Fruit fly (Drosophila melanogaster) whole organism, embryonic: Measurements from ENCODE around the gene PAN3.

ENCODE experiments used
- Antp ChIP-seq: fragments of 200-800 bp; sonication (Bioruptor generic); optimal IDR thresholded peaks from 3 replicates; lab custom pipeline; 2016; ENCODE audit warnings: missing biosample characterization, missing genetic modification characterization
- Asciz ChIP-seq: fragments of 200-800 bp; sonication (Bioruptor generic); optimal IDR thresholded peaks from 2 replicates; lab custom pipeline; 2017; ENCODE audit warnings: missing biosample characterization, mild to moderate bottlenecking, missing genetic modification characterization, missing genetic modification reagents
- CG10979 ChIP-seq: fragments of 200-800 bp; sonication (Bioruptor generic); optimal IDR thresholded peaks from 2 replicates; lab custom pipeline; 2018; ENCODE audit warnings: missing biosample characterization, mild to moderate bottlenecking, missing genetic modification characterization, moderate library complexity
- CG11695 ChIP-seq: fragments of 200-800 bp; sonication (Bioruptor generic); IDR thresholded peaks from 3 replicates; pipeline ENCODE4 v1.3.6; 2022; ENCODE audit warnings: missing biosample characterization, missing genetic modification characterization
- CG12391 ChIP-seq: fragments of 200-800 bp; sonication (Bioruptor generic); optimal IDR thresholded peaks from 3 replicates; lab custom pipeline; 2018; ENCODE audit warnings: missing biosample characterization, mild to moderate bottlenecking, missing genetic modification characterization, moderate library complexity
- CG15514 ChIP-seq: fragments of 200-800 bp; sonication (Bioruptor generic); optimal IDR thresholded peaks from 3 replicates; lab custom pipeline; 2017; ENCODE audit warnings: missing biosample characterization, missing genetic modification characterization, mild to moderate bottlenecking, moderate library complexity, missing genetic modification reagents
- CG1603 ChIP-seq: fragments of 200-800 bp; sonication (Bioruptor generic); optimal IDR thresholded peaks from 2 replicates; lab custom pipeline; 2019; ENCODE audit warnings: missing biosample characterization, mild to moderate bottlenecking, missing genetic modification characterization, moderate library complexity
- CG2129 ChIP-seq: fragments of 200-800 bp; sonication (Bioruptor generic); IDR thresholded peaks from 2 replicates; pipeline ENCODE4 v1.3.6; 2022; ENCODE audit warnings: missing biosample characterization, missing genetic modification characterization; ENCODE audit not compliant: partially characterized antibody
- CG2199 ChIP-seq: fragments of 200-800 bp; sonication (Bioruptor generic); IDR thresholded peaks from 3 replicates; pipeline ENCODE4 v1.3.6; 2022; ENCODE audit warnings: missing biosample characterization, missing genetic modification characterization
- CG32767 ChIP-seq: fragments of 200-800 bp; sonication (Bioruptor generic); IDR thresholded peaks from 2 replicates; pipeline ENCODE4 v1.3.6; 2022; ENCODE audit warnings: missing biosample characterization, missing genetic modification characterization
- CG6683 ChIP-seq: fragments of 200-800 bp; sonication (Bioruptor generic); optimal IDR thresholded peaks from 2 replicates; lab custom pipeline; 2017; ENCODE audit warnings: missing biosample characterization, mild to moderate bottlenecking, missing genetic modification characterization, missing genetic modification reagents
- CG6791 ChIP-seq: fragments of 200-800 bp; sonication (Bioruptor generic); IDR thresholded peaks from 3 replicates; pipeline ENCODE4 v1.3.6; 2022; ENCODE audit warnings: missing biosample characterization, missing genetic modification characterization; ENCODE audit not compliant: partially characterized antibody
- CG7357 ChIP-seq: fragments of 200-800 bp; sonication (Bioruptor generic); IDR thresholded peaks from 3 replicates; pipeline ENCODE4 v1.3.6; 2022; ENCODE audit warnings: missing biosample characterization, missing genetic modification characterization
- CHES-1-like ChIP-seq: fragments of 200-800 bp; sonication (Bioruptor generic); optimal IDR thresholded peaks from 2 replicates; lab custom pipeline; 2016; ENCODE audit warnings: missing biosample characterization, missing genetic modification characterization
- CrebB ChIP-seq: fragments of 200-800 bp; sonication (Bioruptor generic); optimal IDR thresholded peaks from 3 replicates; lab custom pipeline; 2018; ENCODE audit warnings: missing biosample characterization, mild to moderate bottlenecking, missing genetic modification characterization
- D19B ChIP-seq: fragments of 200-800 bp; sonication (Bioruptor generic); optimal IDR thresholded peaks from 2 replicates; lab custom pipeline; 2017; ENCODE audit warnings: missing biosample characterization, mild to moderate bottlenecking, missing genetic modification characterization
- Dfd ChIP-seq, 2 experiments: fragments of >200 bp; optimal IDR thresholded peaks; 2 replicates each; lab custom pipeline; 2017; ENCODE audit warnings: missing biosample characterization in 2 of 2, missing genetic modification characterization in 2 of 2
- Dp ChIP-seq: fragments of 200-800 bp; sonication (Bioruptor generic); optimal IDR thresholded peaks from 2 replicates; lab custom pipeline; 2018; ENCODE audit warnings: missing biosample characterization, mild to moderate bottlenecking, missing genetic modification characterization, moderate library complexity
- Fer3 ChIP-seq: fragments of 200-800 bp; sonication (Bioruptor generic); optimal IDR thresholded peaks from 2 replicates; lab custom pipeline; 2018; ENCODE audit warnings: missing biosample characterization, mild to moderate bottlenecking, missing genetic modification characterization, moderate library complexity
- HLHmδ ChIP-seq: fragments of 200-800 bp; sonication (Bioruptor generic); optimal IDR thresholded peaks from 2 replicates; lab custom pipeline; 2018; ENCODE audit warnings: missing biosample characterization, mild to moderate bottlenecking, missing genetic modification characterization, moderate library complexity
- Lim3 ChIP-seq: fragments of 200-800 bp; sonication (Bioruptor generic); IDR thresholded peaks from 2 replicates; pipeline ENCODE4 v1.3.6; 2022; ENCODE audit warnings: missing biosample characterization, missing genetic modification characterization
- MBD-R2 ChIP-seq: fragments of 200-800 bp; sonication (Bioruptor generic); IDR thresholded peaks from 2 replicates; pipeline ENCODE4 v1.3.6; 2022; ENCODE audit warnings: missing biosample characterization, missing genetic modification characterization
- Myb ChIP-seq: fragments of 200-800 bp; sonication (Bioruptor generic); optimal IDR thresholded peaks from 2 replicates; lab custom pipeline; 2016; ENCODE audit warnings: missing biosample characterization, missing genetic modification characterization
- Neu2 ChIP-seq: fragments of 200-800 bp; sonication (Bioruptor generic); optimal IDR thresholded peaks from 3 replicates; lab custom pipeline; 2016; ENCODE audit warnings: missing biosample characterization, missing genetic modification characterization, borderline replicate concordance
- Oaz ChIP-seq: fragments of 200-800 bp; sonication (Bioruptor generic); IDR thresholded peaks from 2 replicates; pipeline ENCODE4 v1.3.6; 2022; ENCODE audit warnings: missing biosample characterization, missing genetic modification characterization
- Oli ChIP-seq: fragments of 200-800 bp; sonication (Bioruptor generic); optimal IDR thresholded peaks from 2 replicates; lab custom pipeline; 2018; ENCODE audit warnings: missing biosample characterization, mild to moderate bottlenecking, missing genetic modification characterization, moderate library complexity
- Pdp1 ChIP-seq, 2 experiments: fragments of 200-800 bp; sonication (Bioruptor generic); optimal IDR thresholded peaks; 3 replicates each; lab custom pipeline; 2016; ENCODE audit warnings: missing biosample characterization in 2 of 2, missing genetic modification characterization in 2 of 2, mild to moderate bottlenecking in 1 of 2, moderate library complexity in 1 of 2
- Sox102F ChIP-seq: fragments of 200-800 bp; sonication (Bioruptor generic); optimal IDR thresholded peaks from 2 replicates; lab custom pipeline; 2018; ENCODE audit warnings: missing biosample characterization, mild to moderate bottlenecking, missing genetic modification characterization, moderate library complexity
- Xbp1 ChIP-seq: fragments of 200-800 bp; sonication (Bioruptor generic); optimal IDR thresholded peaks from 3 replicates; lab custom pipeline; 2016; ENCODE audit warnings: missing biosample characterization, mild to moderate bottlenecking, missing genetic modification characterization
- al ChIP-seq: fragments of 200-800 bp; sonication (Bioruptor generic); IDR thresholded peaks from 2 replicates; pipeline ENCODE4 v1.3.6; 2022; ENCODE audit warnings: missing biosample characterization, missing genetic modification characterization
- ci ChIP-seq: fragments of 200-800 bp; sonication (Bioruptor generic); IDR thresholded peaks from 3 replicates; pipeline ENCODE4 v1.3.6; 2022; ENCODE audit warnings: missing biosample characterization, missing genetic modification characterization
- danr ChIP-seq: fragments of 200-800 bp; sonication (Bioruptor generic); IDR thresholded peaks from 2 replicates; pipeline ENCODE4 v1.3.6; 2022; ENCODE audit warnings: missing biosample characterization, missing genetic modification characterization
- dysf ChIP-seq: fragments of 200-800 bp; sonication (Bioruptor generic); IDR thresholded peaks from 3 replicates; pipeline ENCODE4 v1.3.6; 2022; ENCODE audit warnings: missing biosample characterization, missing genetic modification characterization
- ems ChIP-seq: fragments of 200-800 bp; sonication (Bioruptor generic); optimal IDR thresholded peaks from 3 replicates; lab custom pipeline; 2016; ENCODE audit warnings: missing biosample characterization, missing genetic modification characterization
- fd64A ChIP-seq: fragments of 200-800 bp; sonication (Bioruptor generic); optimal IDR thresholded peaks from 3 replicates; lab custom pipeline; 2018; ENCODE audit warnings: missing biosample characterization, mild to moderate bottlenecking, missing genetic modification characterization
- grn ChIP-seq: fragments of 200-800 bp; sonication (Bioruptor generic); optimal IDR thresholded peaks from 3 replicates; lab custom pipeline; 2017; ENCODE audit warnings: missing biosample characterization, missing genetic modification characterization
- gsb ChIP-seq: fragments of 200-800 bp; sonication (Bioruptor generic); IDR thresholded peaks from 2 replicates; pipeline ENCODE4 v1.3.6; 2022; ENCODE audit warnings: missing biosample characterization, missing genetic modification characterization
- hb ChIP-seq: fragments of 200-800 bp; sonication (Bioruptor generic); IDR thresholded peaks from 3 replicates; pipeline ENCODE4 v1.3.6; 2022; ENCODE audit warnings: missing biosample characterization, missing genetic modification characterization; ENCODE audit not compliant: partially characterized antibody
- ind ChIP-seq: fragments of 200-800 bp; sonication (Bioruptor generic); optimal IDR thresholded peaks from 3 replicates; lab custom pipeline; 2016; ENCODE audit warnings: missing biosample characterization, missing genetic modification characterization
- klu ChIP-seq: fragments of 200-800 bp; sonication (Bioruptor generic); IDR thresholded peaks from 2 replicates; pipeline ENCODE4 v1.3.6; 2022; ENCODE audit warnings: missing biosample characterization, missing genetic modification characterization
- knrl ChIP-seq: fragments of 200-800 bp; sonication (Bioruptor generic); IDR thresholded peaks from 3 replicates; pipeline ENCODE4 v1.3.6; 2022; ENCODE audit warnings: missing biosample characterization, missing genetic modification characterization; ENCODE audit not compliant: partially characterized antibody
- nau ChIP-seq: fragments of 200-800 bp; sonication (Bioruptor generic); optimal IDR thresholded peaks from 3 replicates; lab custom pipeline; 2017; ENCODE audit warnings: missing biosample characterization, mild to moderate bottlenecking, missing genetic modification characterization, missing genetic modification reagents
- sima ChIP-seq: fragments of 200-800 bp; sonication (Bioruptor generic); optimal IDR thresholded peaks from 2 replicates; lab custom pipeline; 2016; ENCODE audit warnings: missing biosample characterization, missing genetic modification characterization
- sisA ChIP-seq: fragments of 200-800 bp; sonication (Bioruptor generic); IDR thresholded peaks from 2 replicates; pipeline ENCODE4 v1.3.6; 2022; ENCODE audit warnings: missing biosample characterization, missing genetic modification characterization
- slbo ChIP-seq: fragments of 200-800 bp; sonication (Bioruptor generic); IDR thresholded peaks from 2 replicates; pipeline ENCODE4 v1.3.6; 2022; ENCODE audit warnings: missing biosample characterization, missing genetic modification characterization
- tap ChIP-seq: fragments of 200-800 bp; optimal IDR thresholded peaks from 3 replicates; lab custom pipeline; 2019; ENCODE audit warnings: missing biosample characterization, mild to moderate bottlenecking, missing genetic modification characterization, moderate library complexity
- tgo ChIP-seq: fragments of 200-800 bp; sonication (Bioruptor generic); IDR thresholded peaks from 3 replicates; pipeline ENCODE4 v1.3.6; 2022; ENCODE audit warnings: missing biosample characterization, missing genetic modification characterization
- zen2 ChIP-seq: fragments of 200-800 bp; sonication (Bioruptor generic); IDR thresholded peaks from 3 replicates; pipeline ENCODE4 v1.3.6; 2022; ENCODE audit warnings: missing biosample characterization, missing genetic modification characterization; ENCODE audit not compliant: partially characterized antibody

PAN3 gene

dm6 chr3L:3106908-3107821, 36.2 kb downstream of the PAN3 start, which contains the start of gene Cht7 (continued):
- TF ChIP-seq Xbp1 (GFP tag; lab: Kevin White, UChicago) (peak; percentile 86), slbo (GFP tag; lab: Robert Waterston, UW) (peak; percentile 87), Sox102F (GFP tag; lab: Kevin White, UChicago) (peak; percentile 91), sisA (GFP tag; lab: Robert Waterston, UW) (peak; percentile 77), Oli (tag; lab: Kevin White, UChicago) (peak; percentile 91), danr (GFP tag; lab: Robert Waterston, UW) (no peak; the same call in 1 of the 2 replicates), CHES-1-like (GFP tag; lab: Kevin White, UChicago) (peak; percentile 34), klu (GFP tag; lab: Robert Waterston, UW) (peak; percentile 79; the same call in 1 of the 2 replicates), D19B (GFP tag; lab: Kevin White, UChicago) (peak; percentile 19), fd64A (GFP tag; lab: Kevin White, UChicago) (peak; percentile 41), CG10979 (tag; lab: Kevin White, UChicago) (peak; percentile 87), gsb (peak; percentile 71), CG6791 (no peak), Dfd (GFP tag; optimal IDR thresholded peaks at IDR 0.05; lab: Kevin White, UChicago) (no peak), CG2129 (GFP tag; lab: Robert Waterston, UW) (no peak), knrl (GFP tag; lab: Robert Waterston, UW) (no peak), Pdp1 (GFP tag; optimal IDR thresholded peaks at IDR 0.05; lab: Kevin White, UChicago) (peak; percentile 64 to 77), CG1603 (tag; lab: Kevin White, UChicago) (peak; percentile 72), CG11695 (GFP tag; lab: Robert Waterston, UW) (peak; percentile 86), tap (tag; lab: Kevin White, UChicago) (peak; percentile 55), tgo (peak; percentile 89), HLHmδ (no peak), CG7357 (GFP tag; lab: Robert Waterston, UW) (peak; percentile 63; the same call in 2 of the 3 replicates), ci (GFP tag; lab: Robert Waterston, UW) (peak; percentile 86), hb (no peak), Oaz (GFP tag; lab: Robert Waterston, UW) (peak; percentile 76), MBD-R2 (GFP tag; lab: Robert Waterston, UW) (peak; percentile 49), CG2199 (GFP tag; lab: Robert Waterston, UW) (no peak), Myb (GFP tag; lab: Kevin White, UChicago) (peak; percentile 30), CG12391 (tag; lab: Kevin White, UChicago) (peak; percentile 90), Neu2 (no peak), CG32767 (GFP tag; lab: Robert Waterston, UW) (peak; percentile 81; the same call in 1 of the 2 replicates), Antp (GFP tag; lab: Kevin White, UChicago) (peak; percentile 52), CG6683 (GFP tag; lab: Kevin White, UChicago) (peak; percentile 47), zen2 (GFP tag; lab: Robert Waterston, UW) (no peak), ems (GFP tag; lab: Kevin White, UChicago) (peak; percentile 61), Asciz (GFP tag; lab: Kevin White, UChicago) (peak; percentile 73), CrebB (tag; lab: Kevin White, UChicago) (peak; percentile 56), Fer3 (tag; lab: Kevin White, UChicago) (peak; percentile 52), sima (GFP tag; lab: Kevin White, UChicago) (no peak), Lim3 (peak; percentile 59; the same call in 1 of the 2 replicates), nau (GFP tag; lab: Kevin White, UChicago) (peak; percentile 78), CG15514 (GFP tag; lab: Kevin White, UChicago) (peak; percentile 62), grn (no peak), Dp (GFP tag; lab: Kevin White, UChicago) (no peak), ind (GFP tag; lab: Kevin White, UChicago) (peak; percentile 77), dysf (GFP tag; lab: Robert Waterston, UW) (peak; percentile 91), al (peak; percentile 76)
